Worm (Caenorhabditis elegans) whole organism, late embryonic: ENCODE results near the gene T02H6.11.

Experiments
- C08G9.2 ChIP-seq: sonication (generic microtip); optimal IDR thresholded peaks from 2 replicates; lab custom pipeline; 2016; ENCODE audit warnings: mild to moderate bottlenecking, missing genetic modification characterization, moderate library complexity, missing compliant biosample characterization
- F13H6.1 ChIP-seq: sonication (generic microtip); optimal IDR thresholded peaks from 2 replicates; lab custom pipeline; 2016; ENCODE audit warnings: missing genetic modification characterization, missing compliant biosample characterization
- ceh-22 ChIP-seq: sonication (generic microtip); optimal IDR thresholded peaks from 2 replicates; lab custom pipeline; 2017; ENCODE audit warnings: missing biosample characterization, missing genetic modification characterization
- dmd-4 ChIP-seq: sonication (generic microtip); optimal IDR thresholded peaks from 2 replicates; lab custom pipeline; 2016; ENCODE audit warnings: borderline replicate concordance, missing genetic modification characterization, missing compliant biosample characterization
- elt-2 ChIP-seq: sonication (generic microtip); optimal IDR thresholded peaks from 2 replicates; lab custom pipeline; 2016; ENCODE audit warnings: missing genetic modification reagents, missing genetic modification characterization, missing compliant biosample characterization
- elt-4 ChIP-seq: sonication (generic microtip); optimal IDR thresholded peaks from 2 replicates; lab custom pipeline; 2016; ENCODE audit warnings: missing genetic modification characterization, missing compliant biosample characterization
- fax-1 ChIP-seq: sonication (generic microtip); optimal IDR thresholded peaks from 2 replicates; lab custom pipeline; 2016; ENCODE audit warnings: missing genotype, missing genetic modification characterization, missing compliant biosample characterization
- fkh-6 ChIP-seq: sonication (generic microtip); optimal IDR thresholded peaks from 2 replicates; lab custom pipeline; 2016; ENCODE audit warnings: missing genetic modification characterization, missing compliant biosample characterization
- pax-1 ChIP-seq: fragments of 150-350 bp; optimal IDR thresholded peaks from 2 replicates; lab custom pipeline; 2014; ENCODE audit warnings: missing biosample characterization, missing genetic modification characterization
- pha-2 ChIP-seq: sonication (generic microtip); optimal IDR thresholded peaks from 2 replicates; lab custom pipeline; 2017; ENCODE audit warnings: mild to moderate bottlenecking, missing genetic modification characterization, missing compliant biosample characterization
- pha-4 ChIP-seq: fragments of 150-350 bp; optimal IDR thresholded peaks from 2 replicates; lab custom pipeline; 2018; ENCODE audit warnings: missing biosample characterization, missing genetic modification reagents, missing genetic modification characterization
- pros-1 ChIP-seq: fragments of 150-350 bp; optimal IDR thresholded peaks from 2 replicates; lab custom pipeline; 2014; ENCODE audit warnings: missing biosample characterization, missing genetic modification reagents, missing genetic modification characterization
- rnt-1 ChIP-seq: sonication (generic microtip); optimal IDR thresholded peaks from 2 replicates; lab custom pipeline; 2016; ENCODE audit warnings: missing genetic modification characterization, missing compliant biosample characterization
- tbx-2 ChIP-seq: sonication (generic microtip); optimal IDR thresholded peaks from 2 replicates; lab custom pipeline; 2016; ENCODE audit warnings: missing genetic modification characterization, missing compliant biosample characterization

- no peak for TF ChIP-seq fax-1 (tag; lab: Kevin White, UChicago)
- no peak for TF ChIP-seq dmd-4
- no peak for TF ChIP-seq rnt-1
- TF ChIP-seq pha-4 (tag; lab: Kevin White, UChicago): no peak
- no peak for TF ChIP-seq ceh-22 (tag; lab: Kevin White, UChicago)
- no peak for TF ChIP-seq pha-2
- TF ChIP-seq elt-4: no peak
- no peak for TF ChIP-seq F13H6.1
- no peak for TF ChIP-seq tbx-2 (tag; lab: Kevin White, UChicago)
- no peak for TF ChIP-seq C08G9.2 (tag; lab: Kevin White, UChicago)
- no peak for TF ChIP-seq elt-2 (tag; lab: Kevin White, UChicago)
- no peak for TF ChIP-seq fkh-6 (tag; lab: Kevin White, UChicago)
- TF ChIP-seq pax-1: no peak
- no peak for TF ChIP-seq pros-1 (tag; lab: Kevin White, UChicago)
Measured at ce11 chrII:674116-674515, 26.8 kb downstream of the T02H6.11 start, which contains the start of gene Y39F10C.3.
